Worm (Caenorhabditis elegans): Measurements from ENCODE around the gene C09G5.14.
A peak's percentile ranks its signal among the peaks of the same experiment; 100 is the strongest.

The C09G5.14 gene

DNA sequence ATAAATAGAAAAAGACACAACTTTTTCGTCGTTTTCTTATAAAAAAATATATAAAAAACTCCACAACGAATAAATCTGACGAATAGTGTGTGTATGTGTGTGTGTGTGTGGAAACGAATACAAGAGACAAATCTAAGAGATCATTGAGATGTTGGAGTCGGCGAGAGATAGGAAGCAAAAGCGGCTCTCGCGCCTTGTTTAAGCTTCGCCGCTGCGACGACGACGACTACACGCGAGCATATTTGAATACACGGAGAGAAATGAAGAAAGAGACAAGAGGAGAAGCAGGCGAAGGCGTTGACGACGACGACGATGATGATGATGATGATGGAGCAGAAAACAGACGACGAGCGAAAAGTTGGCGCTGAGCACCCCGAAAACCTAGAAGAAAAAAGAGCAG is 21.8 kb upstream of the C09G5.14 start (continued):
- TF ChIP-seq mbf-1 (tag; optimal IDR thresholded peaks at IDR 0.05) (no peak), nhr-11 (tag; optimal IDR thresholded peaks at IDR 0.05) (no peak)

DNA sequence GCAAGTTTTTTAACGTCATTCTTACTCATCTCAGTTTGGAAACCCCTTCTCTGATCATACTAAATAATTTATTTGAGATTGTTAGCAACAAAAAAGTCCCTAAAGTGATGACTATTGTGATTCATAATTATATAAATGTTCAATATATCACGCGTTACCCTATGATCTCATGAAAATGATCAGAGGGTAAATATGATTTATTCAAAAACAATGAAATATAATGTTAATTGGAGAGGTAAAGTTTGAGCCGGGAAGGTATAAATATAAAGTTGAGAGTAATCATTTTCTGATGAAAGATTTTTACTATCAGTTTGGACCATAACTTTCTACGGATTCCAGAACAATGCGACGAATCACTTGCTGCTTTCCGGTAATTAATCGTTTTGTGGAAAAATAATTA is 14.1 kb upstream of the C09G5.14 start, which contains the start of gene C52A11.3:
C52A11.3 (plus strand) TSS at position 301 of the 400 bp plus-strand sequence.
- TF ChIP-seq nhr-6 (tag; optimal IDR thresholded peaks at IDR 0.05): no peak
- TF ChIP-seq nhr-21 (tag; optimal IDR thresholded peaks at IDR 0.05): no peak
- no peak for TF ChIP-seq sem-4 (tag; optimal IDR thresholded peaks at IDR 0.05)
- TF ChIP-seq sma-3 (GFP tag; optimal IDR thresholded peaks at IDR 0.05): no peak
- TF ChIP-seq lin-11 (tag; optimal IDR thresholded peaks at IDR 0.05): no peak
- no peak for TF ChIP-seq nhr-25 (tag; optimal IDR thresholded peaks at IDR 0.05)
- no peak for TF ChIP-seq mdl-1 (tag; optimal IDR thresholded peaks at IDR 0.05)
- no peak for TF ChIP-seq ceh-82 (tag; optimal IDR thresholded peaks at IDR 0.05)
- no peak for TF ChIP-seq unc-55 (GFP tag; optimal IDR thresholded peaks at IDR 0.05)
- TF ChIP-seq lin-39 (tag; optimal IDR thresholded peaks at IDR 0.05): no peak
- TF ChIP-seq unc-62 (GFP tag; optimal IDR thresholded peaks at IDR 0.05): no peak
- TF ChIP-seq R02D3.7 (tag; optimal IDR thresholded peaks at IDR 0.05): no peak

DNA sequence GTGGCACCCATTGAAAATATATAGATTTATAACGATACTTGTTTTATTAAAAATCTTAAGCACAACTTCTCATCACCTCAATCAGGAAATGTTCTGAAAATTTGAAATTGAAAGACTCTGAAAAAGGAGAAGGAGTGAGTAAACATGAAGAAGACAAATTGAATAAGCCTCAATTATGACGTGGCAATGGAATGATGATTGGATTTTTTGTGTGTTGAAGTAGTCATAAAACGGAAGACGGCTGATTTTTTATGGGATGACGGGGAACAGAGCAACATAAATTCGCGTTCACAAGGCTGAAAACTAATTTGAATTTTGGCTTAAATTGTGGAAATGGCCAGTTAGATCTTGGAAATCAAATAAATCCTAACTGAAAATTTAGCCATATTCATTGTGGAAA is 8.6 kb upstream of the C09G5.14 start, which contains the start of gene glb-12:
glb-12 (minus strand) TSS at position 101 of the 400 bp plus-strand sequence.
- TF ChIP-seq zag-1 (tag; optimal IDR thresholded peaks at IDR 0.05) (no peak), R02D3.7 (tag; optimal IDR thresholded peaks at IDR 0.05) (no peak), C34F6.9 (tag; optimal IDR thresholded peaks at IDR 0.05) (no peak), lsy-2 (tag; optimal IDR thresholded peaks at IDR 0.05) (no peak), ama-1 (optimal IDR thresholded peaks at IDR 0.05) (no peak), nhr-12 (tag; optimal IDR thresholded peaks at IDR 0.05) (no peak), ztf-4 (tag; optimal IDR thresholded peaks at IDR 0.05) (no peak), snpc-4 (tag; optimal IDR thresholded peaks at IDR 0.05) (no peak), elt-1 (tag; optimal IDR thresholded peaks at IDR 0.05) (no peak), nhr-25 (tag; optimal IDR thresholded peaks at IDR 0.05) (no peak), sem-4 (tag; optimal IDR thresholded peaks at IDR 0.05) (no peak), ceh-82 (tag; optimal IDR thresholded peaks at IDR 0.05) (no peak), nhr-23 (tag; optimal IDR thresholded peaks at IDR 0.05) (no peak), nhr-6 (tag; optimal IDR thresholded peaks at IDR 0.05) (no peak)

ce11 chrII:10730702-10731101 is 7.7 kb upstream of the C09G5.14 start:
- TF ChIP-seq skn-1 (tag; optimal IDR thresholded peaks at IDR 0.05) (no peak), sma-9 (GFP tag; optimal IDR thresholded peaks at IDR 0.05) (peak; percentile 43), sma-9 (tag; optimal IDR thresholded peaks at IDR 0.05) (no peak), R02D3.7 (tag; optimal IDR thresholded peaks at IDR 0.05) (no peak), fos-1 (tag; optimal IDR thresholded peaks at IDR 0.05) (no peak), nhr-12 (tag; optimal IDR thresholded peaks at IDR 0.05) (no peak), mdl-1 (tag; optimal IDR thresholded peaks at IDR 0.05) (no peak), nhr-129 (tag; optimal IDR thresholded peaks at IDR 0.05) (no peak), nhr-21 (tag; optimal IDR thresholded peaks at IDR 0.05) (peak; percentile 28), F13H6.1 (tag; optimal IDR thresholded peaks at IDR 0.05) (no peak)

DNA sequence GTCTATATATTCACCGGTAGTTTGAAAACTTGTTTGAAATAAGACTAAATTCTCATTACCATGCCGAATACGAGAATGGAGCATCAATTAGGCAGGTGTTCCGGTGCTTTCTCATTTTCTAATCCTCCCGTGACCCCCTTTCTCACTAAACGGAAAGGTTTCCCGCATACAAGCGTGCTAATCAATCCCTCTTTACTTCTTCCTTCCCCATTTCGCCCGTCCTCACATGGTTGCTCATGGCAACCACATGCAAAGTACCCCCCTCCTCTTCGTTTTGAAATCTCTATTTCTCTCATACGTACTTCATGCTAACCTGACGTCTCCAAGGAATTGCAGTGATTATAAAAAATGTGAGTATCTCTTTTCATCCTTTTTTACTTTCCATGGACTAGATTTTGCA is 3.0 kb downstream of the C09G5.14 start, which contains the start of gene mks-5:
mks-5 (plus strand) TSS at position 301 of the 400 bp plus-strand sequence.
- no peak for TF ChIP-seq mdl-1 (tag; optimal IDR thresholded peaks at IDR 0.05)
- TF ChIP-seq R02D3.7 (tag; optimal IDR thresholded peaks at IDR 0.05): no peak
- no peak for TF ChIP-seq aly-2 (tag; optimal IDR thresholded peaks at IDR 0.05)
- TF ChIP-seq unc-62 (GFP tag; optimal IDR thresholded peaks at IDR 0.05): no peak
- no peak for TF ChIP-seq sma-3 (GFP tag; optimal IDR thresholded peaks at IDR 0.05)
- no peak for TF ChIP-seq ztf-4 (tag; optimal IDR thresholded peaks at IDR 0.05)
- TF ChIP-seq nhr-11 (tag; optimal IDR thresholded peaks at IDR 0.05): no peak

DNA sequence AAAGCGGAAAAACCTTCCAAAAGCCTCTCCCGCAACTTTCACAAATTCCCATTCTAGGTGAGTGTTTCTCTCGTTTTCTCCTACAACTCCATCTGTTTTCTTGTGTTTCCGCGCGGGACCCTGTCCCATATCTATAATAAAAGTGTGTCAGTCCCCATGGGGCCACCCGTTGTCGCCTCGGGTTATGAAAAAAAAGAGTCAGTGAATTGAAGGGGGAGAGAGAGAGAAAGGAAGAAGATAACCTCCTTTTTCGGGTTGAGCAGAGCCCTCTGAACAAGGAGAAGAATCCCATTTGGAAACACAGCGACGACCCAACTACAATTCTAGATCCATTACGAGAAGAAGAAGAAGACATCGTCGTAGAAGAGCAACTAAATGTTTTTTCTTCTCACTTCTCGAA is 5.8 kb downstream of the C09G5.14 start, which contains the start of gene C09G5.13:
C09G5.13 (plus strand) TSS at position 301 of the 400 bp plus-strand sequence.
- TF ChIP-seq elt-1 (tag; optimal IDR thresholded peaks at IDR 0.05) (no peak), ztf-4 (tag; optimal IDR thresholded peaks at IDR 0.05) (no peak)

Measured in whole organism, L2 larva.